Worm (Caenorhabditis elegans) whole organism, L2 larva: ENCODE measurements around the gene dnj-20.

Experiments
- ama-1 ChIP-seq: fragments of 150-350 bp; optimal IDR thresholded peaks from 2 replicates; lab custom pipeline; 2018; ENCODE audit warnings: inconsistent platforms
- ceh-16 ChIP-seq: fragments of 150-350 bp; optimal IDR thresholded peaks from 2 replicates; lab custom pipeline; 2014; ENCODE audit warnings: missing biosample characterization, missing genetic modification characterization
- ceh-82 ChIP-seq: fragments of 150-350 bp; optimal IDR thresholded peaks from 2 replicates; lab custom pipeline; 2014; ENCODE audit warnings: missing biosample characterization, missing genetic modification characterization
- egl-27 ChIP-seq: sonication (generic microtip); optimal IDR thresholded peaks from 3 replicates; lab custom pipeline; 2017; ENCODE audit warnings: missing biosample characterization, missing genetic modification reagents, missing genetic modification characterization
- elt-1 ChIP-seq: fragments of 150-350 bp; optimal IDR thresholded peaks from 2 replicates; lab custom pipeline; 2014; ENCODE audit warnings: missing biosample characterization, missing genetic modification characterization
- fos-1 ChIP-seq: fragments of 150-350 bp; optimal IDR thresholded peaks from 2 replicates; lab custom pipeline; 2014; ENCODE audit warnings: missing biosample characterization, missing genetic modification characterization
- lin-11 ChIP-seq: fragments of 150-350 bp; sonication (generic microtip); optimal IDR thresholded peaks from 2 replicates; lab custom pipeline; 2014; ENCODE audit warnings: missing biosample characterization, missing genetic modification characterization, inconsistent platforms, mixed read lengths
- lsy-2 ChIP-seq, 2 experiments: fragments of 150-350 bp in 1 of 2; sonication (generic microtip) in 1 of 2; optimal IDR thresholded peaks; 2 replicates each; lab custom pipeline; 2014 to 2017; ENCODE audit warnings: missing biosample characterization in 2 of 2, missing genetic modification characterization in 2 of 2
- nhr-11 ChIP-seq: fragments of 150-350 bp; optimal IDR thresholded peaks from 2 replicates; lab custom pipeline; 2014; ENCODE audit warnings: missing biosample characterization, missing genetic modification characterization
- nhr-23 ChIP-seq: fragments of 150-350 bp; optimal IDR thresholded peaks from 2 replicates; lab custom pipeline; 2014; ENCODE audit warnings: missing biosample characterization, missing genetic modification reagents, missing genetic modification characterization
- skn-1 ChIP-seq: sonication (generic microtip); optimal IDR thresholded peaks from 2 replicates; lab custom pipeline; 2017; ENCODE audit warnings: missing biosample characterization, missing genetic modification characterization
- sma-3 ChIP-seq: sonication (generic microtip); optimal IDR thresholded peaks from 2 replicates; lab custom pipeline; 2016; ENCODE audit warnings: missing genetic modification reagents, missing genetic modification characterization, missing compliant biosample characterization
- unc-55 ChIP-seq: fragments of 150-350 bp; sonication (generic microtip); optimal IDR thresholded peaks from 3 replicates; lab custom pipeline; 2014; ENCODE audit warnings: missing biosample characterization, missing genetic modification reagents, missing genetic modification characterization
- unc-62 ChIP-seq: fragments of 150-350 bp; optimal IDR thresholded peaks from 2 replicates; lab custom pipeline; 2014; ENCODE audit warnings: missing biosample characterization, missing genetic modification reagents, missing genetic modification characterization

ce11 chrII:9660379-9660778 lies 36.4 kb upstream of the dnj-20 start, which contains the start of gene ZK1320.3:
- TF ChIP-seq unc-55 (GFP tag; lab: Kevin White, UChicago) (no peak), unc-62 (no peak), fos-1 (tag; lab: Kevin White, UChicago) (peak; percentile 87), ama-1 (no peak), skn-1 (no peak), elt-1 (tag; lab: Kevin White, UChicago) (no peak), sma-3 (GFP tag; lab: Kevin White, UChicago) (no peak), nhr-23 (tag; lab: Kevin White, UChicago) (no peak), lsy-2 (tag; optimal IDR thresholded peaks at IDR 0.05; lab: Kevin White, UChicago) (no peak), nhr-11 (tag; lab: Kevin White, UChicago) (no peak), egl-27 (tag; lab: Kevin White, UChicago) (no peak), ceh-16 (no peak), lin-11 (tag; lab: Kevin White, UChicago) (no peak), ceh-82 (no peak)
